Worm (Caenorhabditis elegans) whole organism, L2 larva: ENCODE results near the gene spsb-2.

Experiments
- C34F6.9 ChIP-seq: fragments of 150-350 bp; optimal IDR thresholded peaks from 2 replicates; lab custom pipeline; 2014; ENCODE audit warnings: missing biosample characterization, missing genetic modification characterization
- F13H6.1 ChIP-seq: sonication (generic microtip); optimal IDR thresholded peaks from 2 replicates; lab custom pipeline; 2016; ENCODE audit warnings: missing genetic modification characterization, missing compliant biosample characterization
- R02D3.7 ChIP-seq: fragments of 150-350 bp; optimal IDR thresholded peaks from 2 replicates; lab custom pipeline; 2014; ENCODE audit warnings: missing biosample characterization, missing genetic modification characterization
- Y55F3AM.14 ChIP-seq: fragments of 200-800 bp; sonication (Bioruptor generic); optimal IDR thresholded peaks from 2 replicates; lab custom pipeline; 2018; ENCODE audit warnings: mild to moderate bottlenecking, missing genetic modification characterization, missing compliant biosample characterization
- ZK546.5 ChIP-seq: sonication (generic microtip); optimal IDR thresholded peaks from 2 replicates; lab custom pipeline; 2017; ENCODE audit warnings: missing biosample characterization, missing genetic modification characterization
- alr-1 ChIP-seq: fragments of 150-350 bp; optimal IDR thresholded peaks from 2 replicates; lab custom pipeline; 2014; ENCODE audit warnings: missing biosample characterization, missing genetic modification characterization
- aly-2 ChIP-seq: fragments of 150-350 bp; optimal IDR thresholded peaks from 2 replicates; lab custom pipeline; 2014; ENCODE audit warnings: missing biosample characterization, missing genetic modification characterization
- ama-1 ChIP-seq: fragments of 150-350 bp; optimal IDR thresholded peaks from 2 replicates; lab custom pipeline; 2018; ENCODE audit warnings: inconsistent platforms
- blmp-1 ChIP-seq: sonication (generic microtip); optimal IDR thresholded peaks from 2 replicates; lab custom pipeline; 2017; ENCODE audit warnings: missing genetic modification characterization, mild to moderate bottlenecking, missing compliant biosample characterization, antibody characterized with exemption, moderate library complexity; ENCODE audit not compliant: insufficient read depth
- ceh-16 ChIP-seq: fragments of 150-350 bp; optimal IDR thresholded peaks from 2 replicates; lab custom pipeline; 2014; ENCODE audit warnings: missing biosample characterization, missing genetic modification characterization
- ceh-82 ChIP-seq: fragments of 150-350 bp; optimal IDR thresholded peaks from 2 replicates; lab custom pipeline; 2014; ENCODE audit warnings: missing biosample characterization, missing genetic modification characterization
- crh-2 ChIP-seq: sonication (generic microtip); optimal IDR thresholded peaks from 2 replicates; lab custom pipeline; 2017; ENCODE audit warnings: missing biosample characterization, missing genetic modification characterization
- dmd-4 ChIP-seq: sonication (generic microtip); optimal IDR thresholded peaks from 2 replicates; lab custom pipeline; 2017; ENCODE audit warnings: missing biosample characterization, missing genetic modification characterization
- egl-27 ChIP-seq: sonication (generic microtip); optimal IDR thresholded peaks from 3 replicates; lab custom pipeline; 2017; ENCODE audit warnings: missing biosample characterization, missing genetic modification reagents, missing genetic modification characterization
- elt-1 ChIP-seq: fragments of 150-350 bp; optimal IDR thresholded peaks from 2 replicates; lab custom pipeline; 2014; ENCODE audit warnings: missing biosample characterization, missing genetic modification characterization
- elt-3 ChIP-seq: sonication (generic microtip); optimal IDR thresholded peaks from 2 replicates; lab custom pipeline; 2017; ENCODE audit warnings: missing biosample characterization, missing genetic modification characterization
- fos-1 ChIP-seq: fragments of 150-350 bp; optimal IDR thresholded peaks from 2 replicates; lab custom pipeline; 2014; ENCODE audit warnings: missing biosample characterization, missing genetic modification characterization
- gmeb-1 ChIP-seq: fragments of 150-350 bp; optimal IDR thresholded peaks from 2 replicates; lab custom pipeline; 2014; ENCODE audit warnings: missing biosample characterization, missing genetic modification characterization
- lin-11 ChIP-seq: fragments of 150-350 bp; sonication (generic microtip); optimal IDR thresholded peaks from 2 replicates; lab custom pipeline; 2014; ENCODE audit warnings: missing biosample characterization, missing genetic modification characterization, inconsistent platforms, mixed read lengths
- lin-13 ChIP-seq: fragments of 150-350 bp; optimal IDR thresholded peaks from 2 replicates; lab custom pipeline; 2014; ENCODE audit warnings: missing biosample characterization, missing genetic modification reagents, missing genetic modification characterization
- lin-39 ChIP-seq: fragments of 150-350 bp; optimal IDR thresholded peaks from 2 replicates; lab custom pipeline; 2014; ENCODE audit warnings: missing biosample characterization, missing genetic modification reagents, missing genetic modification characterization
- lsy-2 ChIP-seq, 2 experiments: fragments of 150-350 bp in 1 of 2; sonication (generic microtip) in 1 of 2; optimal IDR thresholded peaks; 2 replicates each; lab custom pipeline; 2014 to 2017; ENCODE audit warnings: missing biosample characterization in 2 of 2, missing genetic modification characterization in 2 of 2
- mab-5 ChIP-seq: fragments of 150-350 bp; optimal IDR thresholded peaks from 2 replicates; lab custom pipeline; 2014; ENCODE audit warnings: missing biosample characterization, missing genetic modification characterization
- mbf-1 ChIP-seq: sonication (generic microtip); optimal IDR thresholded peaks from 2 replicates; lab custom pipeline; 2017; ENCODE audit warnings: missing biosample characterization, missing genetic modification characterization
- mdl-1 ChIP-seq, 2 experiments: fragments of 150-350 bp in 1 of 2; sonication (generic microtip) in 1 of 2; optimal IDR thresholded peaks; 2 replicates each; lab custom pipeline; 2017; ENCODE audit warnings: missing biosample characterization in 2 of 2, missing genetic modification characterization in 2 of 2
- nhr-10 ChIP-seq: sonication (generic microtip); optimal IDR thresholded peaks from 2 replicates; lab custom pipeline; 2017; ENCODE audit warnings: missing biosample characterization, missing genetic modification characterization
- nhr-11 ChIP-seq: fragments of 150-350 bp; optimal IDR thresholded peaks from 2 replicates; lab custom pipeline; 2014; ENCODE audit warnings: missing biosample characterization, missing genetic modification characterization
- nhr-12 ChIP-seq: fragments of 150-350 bp; optimal IDR thresholded peaks from 2 replicates; lab custom pipeline; 2014; ENCODE audit warnings: missing biosample characterization, missing genetic modification characterization
- nhr-129 ChIP-seq: fragments of 150-350 bp; optimal IDR thresholded peaks from 2 replicates; lab custom pipeline; 2014; ENCODE audit warnings: missing biosample characterization, missing genetic modification characterization
- nhr-21 ChIP-seq: fragments of 150-350 bp; optimal IDR thresholded peaks from 2 replicates; lab custom pipeline; 2014; ENCODE audit warnings: missing biosample characterization, missing genetic modification characterization
- nhr-23 ChIP-seq: fragments of 150-350 bp; optimal IDR thresholded peaks from 2 replicates; lab custom pipeline; 2014; ENCODE audit warnings: missing biosample characterization, missing genetic modification reagents, missing genetic modification characterization
- nhr-237 ChIP-seq: fragments of 150-350 bp; optimal IDR thresholded peaks from 2 replicates; lab custom pipeline; 2014; ENCODE audit warnings: missing biosample characterization, missing genetic modification characterization
- nhr-25 ChIP-seq: fragments of 150-350 bp; sonication (generic microtip); optimal IDR thresholded peaks from 3 replicates; lab custom pipeline; 2014; ENCODE audit warnings: missing biosample characterization, missing genetic modification characterization
- nhr-6 ChIP-seq: fragments of 150-350 bp; optimal IDR thresholded peaks from 2 replicates; lab custom pipeline; 2014; ENCODE audit warnings: missing biosample characterization, missing genetic modification characterization
- nhr-77 ChIP-seq: fragments of 150-350 bp; optimal IDR thresholded peaks from 2 replicates; lab custom pipeline; 2014; ENCODE audit warnings: missing biosample characterization, missing genetic modification characterization
- peb-1 ChIP-seq: fragments of 150-350 bp; optimal IDR thresholded peaks from 2 replicates; lab custom pipeline; 2014; ENCODE audit warnings: missing biosample characterization, missing genetic modification characterization
- sem-4 ChIP-seq: fragments of 150-350 bp; optimal IDR thresholded peaks from 2 replicates; lab custom pipeline; 2014; ENCODE audit warnings: missing biosample characterization, missing genetic modification reagents, missing genetic modification characterization
- skn-1 ChIP-seq: sonication (generic microtip); optimal IDR thresholded peaks from 2 replicates; lab custom pipeline; 2017; ENCODE audit warnings: missing biosample characterization, missing genetic modification characterization
- sma-3 ChIP-seq: sonication (generic microtip); optimal IDR thresholded peaks from 2 replicates; lab custom pipeline; 2016; ENCODE audit warnings: missing genetic modification reagents, missing genetic modification characterization, missing compliant biosample characterization
- sma-9 ChIP-seq, 2 experiments: fragments of 150-350 bp in 1 of 2; sonication (generic microtip) in 1 of 2; optimal IDR thresholded peaks; 2 replicates each; lab custom pipeline; 2014 to 2016; ENCODE audit warnings: missing genetic modification characterization in 2 of 2, mild to moderate bottlenecking in 1 of 2, missing biosample characterization in 1 of 2, missing compliant biosample characterization in 1 of 2, missing genetic modification reagents in 1 of 2, moderate library complexity in 1 of 2
- snpc-4 ChIP-seq: fragments of 150-350 bp; optimal IDR thresholded peaks from 2 replicates; lab custom pipeline; 2014; ENCODE audit warnings: missing biosample characterization, missing genetic modification characterization
- unc-39 ChIP-seq: fragments of 150-350 bp; optimal IDR thresholded peaks from 2 replicates; lab custom pipeline; 2014; ENCODE audit warnings: missing biosample characterization, missing genetic modification characterization
- unc-55 ChIP-seq: fragments of 150-350 bp; sonication (generic microtip); optimal IDR thresholded peaks from 3 replicates; lab custom pipeline; 2014; ENCODE audit warnings: missing biosample characterization, missing genetic modification reagents, missing genetic modification characterization
- unc-62 ChIP-seq: fragments of 150-350 bp; optimal IDR thresholded peaks from 2 replicates; lab custom pipeline; 2014; ENCODE audit warnings: missing biosample characterization, missing genetic modification reagents, missing genetic modification characterization
- zag-1 ChIP-seq: fragments of 150-350 bp; optimal IDR thresholded peaks from 2 replicates; lab custom pipeline; 2014; ENCODE audit warnings: missing biosample characterization, missing genetic modification characterization
- ztf-1 ChIP-seq: fragments of 200-800 bp; sonication (Bioruptor generic); conservative IDR thresholded peaks from 2 replicates; pipeline ENCODE4 v1.3.6; 2022; ENCODE audit warnings: missing genetic modification characterization, missing compliant biosample characterization
- ztf-11 ChIP-seq: sonication (generic microtip); optimal IDR thresholded peaks from 2 replicates; lab custom pipeline; 2017; ENCODE audit warnings: missing biosample characterization, missing genetic modification characterization
- ztf-4 ChIP-seq: fragments of 150-350 bp; optimal IDR thresholded peaks from 2 replicates; lab custom pipeline; 2014; ENCODE audit warnings: missing biosample characterization, missing genetic modification characterization

The spsb-2 gene

ce11 chrII:15204069-15204850 lies 25.9 kb upstream of the spsb-2 start:
- TF ChIP-seq nhr-25 (tag; lab: Kevin White, UChicago) (peak; percentile 55), ceh-16 (tag; lab: Kevin White, UChicago) (no peak)

ce11 chrII:15205346-15205745 lies 24.8 kb upstream of the spsb-2 start:
- TF ChIP-seq gmeb-1 (tag; lab: Kevin White, UChicago), result no peak
- peak; percentile 5 for TF ChIP-seq egl-27 (tag; lab: Kevin White, UChicago)
- no peak for TF ChIP-seq sem-4 (tag; lab: Kevin White, UChicago)
- TF ChIP-seq snpc-4 (tag; lab: Kevin White, UChicago), result no peak
- peak; percentile 38 for TF ChIP-seq C34F6.9
- TF ChIP-seq mdl-1 (tag; optimal IDR thresholded peaks at IDR 0.05; lab: Kevin White, UChicago), result peak; percentile 0 to 62
- TF ChIP-seq peb-1 (tag; lab: Kevin White, UChicago), result no peak
- TF ChIP-seq ceh-82 (tag; lab: Kevin White, UChicago), result no peak
- peak; percentile 67 for TF ChIP-seq blmp-1 (tag; lab: Kevin White, UChicago)
- TF ChIP-seq nhr-12 (tag; lab: Kevin White, UChicago), result no peak
- no peak for TF ChIP-seq aly-2 (tag; lab: Kevin White, UChicago)
- TF ChIP-seq mbf-1, result no peak
- TF ChIP-seq ztf-11 (tag; lab: Kevin White, UChicago), result no peak
- TF ChIP-seq nhr-237 (tag; lab: Kevin White, UChicago), result no peak
- peak; percentile 23 for TF ChIP-seq lin-13 (GFP tag; lab: Kevin White, UChicago)
- no peak for TF ChIP-seq ceh-16 (tag; lab: Kevin White, UChicago)
- no peak for TF ChIP-seq nhr-11 (tag; lab: Kevin White, UChicago)
- peak; percentile 18 for TF ChIP-seq F13H6.1 (tag; lab: Kevin White, UChicago)
- TF ChIP-seq mab-5 (tag; lab: Kevin White, UChicago), result no peak
- no peak for TF ChIP-seq ztf-1 (GFP tag; lab: Robert Waterston, UW)
- no peak for TF ChIP-seq nhr-10 (tag; lab: Kevin White, UChicago)
- no peak for TF ChIP-seq lin-39 (tag; lab: Kevin White, UChicago)
- TF ChIP-seq fos-1, result peak; percentile 31
- no peak for TF ChIP-seq zag-1 (tag; lab: Kevin White, UChicago)
- TF ChIP-seq nhr-129 (tag; lab: Kevin White, UChicago), result peak; percentile 58
- no peak for TF ChIP-seq unc-39
- no peak for TF ChIP-seq nhr-23 (tag; lab: Kevin White, UChicago)
- TF ChIP-seq lsy-2 (tag; optimal IDR thresholded peaks at IDR 0.05; lab: Kevin White, UChicago), result peak in 1 of 2 experiments; percentile 56
- no peak for TF ChIP-seq unc-55 (GFP tag; lab: Kevin White, UChicago)
- no peak for TF ChIP-seq ztf-4 (tag; lab: Kevin White, UChicago)
- TF ChIP-seq R02D3.7 (tag; lab: Kevin White, UChicago), result no peak
- no peak for TF ChIP-seq nhr-77
- TF ChIP-seq alr-1 (tag; lab: Kevin White, UChicago), result no peak
- TF ChIP-seq dmd-4 (tag; lab: Kevin White, UChicago), result no peak
- TF ChIP-seq unc-62, result no peak
- TF ChIP-seq ama-1 (lab: Kevin White, UChicago), result no peak
- no peak for TF ChIP-seq elt-3 (tag; lab: Kevin White, UChicago)
- peak; percentile 72 for TF ChIP-seq crh-2 (tag; lab: Kevin White, UChicago)
- TF ChIP-seq Y55F3AM.14, result no peak
- peak; percentile 7 for TF ChIP-seq nhr-6 (tag; lab: Kevin White, UChicago)
- TF ChIP-seq nhr-25 (tag; lab: Kevin White, UChicago), result peak; percentile 71
- no peak for TF ChIP-seq skn-1
- peak; percentile 93 for TF ChIP-seq sma-9 (GFP tag; optimal IDR thresholded peaks at IDR 0.05; lab: Kevin White, UChicago)
- no peak for TF ChIP-seq sma-9 (tag; optimal IDR thresholded peaks at IDR 0.05; lab: Kevin White, UChicago)
- TF ChIP-seq elt-1 (tag; lab: Kevin White, UChicago), result no peak
- TF ChIP-seq ZK546.5 (tag; lab: Kevin White, UChicago), result no peak
- TF ChIP-seq lin-11 (tag; lab: Kevin White, UChicago), result no peak
- TF ChIP-seq nhr-21 (tag; lab: Kevin White, UChicago), result peak; percentile 44
- peak; percentile 81 for TF ChIP-seq sma-3
